Worm (Caenorhabditis elegans): ENCODE data around the gene rcat-1.

Gene rcat-1

DNA sequence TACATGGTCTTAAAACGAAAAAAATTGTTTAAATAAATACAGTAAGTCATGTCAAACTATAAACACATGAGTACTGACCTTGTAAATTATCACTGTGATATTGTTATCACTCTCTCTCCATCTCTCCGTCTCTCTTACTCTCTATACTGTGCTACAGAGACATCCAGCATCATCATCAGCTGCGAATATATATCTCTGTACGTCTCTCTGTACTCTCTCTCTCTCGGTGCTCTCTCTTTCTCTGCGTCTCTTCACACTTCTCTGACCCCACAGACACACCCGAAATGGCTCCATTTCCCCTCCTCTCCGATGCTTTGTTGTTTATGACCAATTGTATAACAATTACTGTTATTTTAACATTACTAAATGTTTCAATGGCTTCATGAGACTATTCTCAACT lies 44.6 kb downstream of the rcat-1 start:
- no peak for TF ChIP-seq nhr-77 (tag; optimal IDR thresholded peaks at IDR 0.05)
- TF ChIP-seq skn-1 (tag; optimal IDR thresholded peaks at IDR 0.05), result peak; percentile 15
- peak; percentile 23 for TF ChIP-seq egl-5 (tag; optimal IDR thresholded peaks at IDR 0.05)
- TF ChIP-seq jun-1 (tag; optimal IDR thresholded peaks at IDR 0.05), result peak; percentile 51
- TF ChIP-seq unc-39 (tag; optimal IDR thresholded peaks at IDR 0.05), result no peak
- peak; percentile 2 for TF ChIP-seq R02D3.7 (tag; optimal IDR thresholded peaks at IDR 0.05)
- peak; percentile 55 for TF ChIP-seq pha-4 (tag; optimal IDR thresholded peaks at IDR 0.05)
- TF ChIP-seq nfya-1 (tag; optimal IDR thresholded peaks at IDR 0.05; ENCODE audit: insufficient read depth), result peak; percentile 33
- TF ChIP-seq zag-1 (tag; optimal IDR thresholded peaks at IDR 0.05), result no peak
- no peak for TF ChIP-seq ama-1 (optimal IDR thresholded peaks at IDR 0.05)
- peak; percentile 47 for TF ChIP-seq ceh-28 (tag; optimal IDR thresholded peaks at IDR 0.05)
- no peak for TF ChIP-seq nhr-12 (tag; optimal IDR thresholded peaks at IDR 0.05)
- peak; percentile 90 for TF ChIP-seq pqm-1 (tag; optimal IDR thresholded peaks at IDR 0.05)
- no peak for TF ChIP-seq fkh-2 (tag; optimal IDR thresholded peaks at IDR 0.05)
- peak; percentile 42 for TF ChIP-seq nhr-23 (tag; optimal IDR thresholded peaks at IDR 0.05)
- peak; percentile 86 for TF ChIP-seq elt-2 (tag; optimal IDR thresholded peaks at IDR 0.05)
- peak; percentile 76 for TF ChIP-seq hmg-11 (tag; optimal IDR thresholded peaks at IDR 0.05)
- no peak for TF ChIP-seq ZK546.5 (tag; optimal IDR thresholded peaks at IDR 0.05)

DNA sequence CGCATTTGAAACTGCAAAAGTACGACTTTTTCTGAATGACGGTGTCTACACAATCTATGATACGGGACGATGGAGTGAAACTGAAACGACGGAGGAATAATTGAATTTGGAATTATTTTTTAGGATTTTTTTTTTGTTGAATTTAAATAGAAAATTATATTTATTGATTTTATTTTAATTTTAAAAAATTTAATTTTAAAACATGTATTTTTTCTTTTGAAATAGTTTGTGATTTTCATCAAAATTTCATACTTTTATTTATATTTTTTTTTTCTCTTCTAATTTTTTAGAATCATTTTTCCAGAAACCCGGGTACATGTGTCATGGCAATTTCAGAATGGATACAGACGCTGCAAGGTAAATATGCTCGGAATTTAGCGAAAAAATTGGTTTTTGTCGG lies 47.3 kb downstream of the rcat-1 start, which contains the start of gene Y38C1AA.1:
TSS of gene Y38C1AA.1 (plus strand) at position 301 of the 400 bp plus-strand sequence.
- TF ChIP-seq pqm-1 (tag; optimal IDR thresholded peaks at IDR 0.05), result no peak
- TF ChIP-seq nhr-28 (tag; optimal IDR thresholded peaks at IDR 0.05), result no peak
- no peak for TF ChIP-seq ztf-11 (tag; optimal IDR thresholded peaks at IDR 0.05)
- TF ChIP-seq ZK546.5 (tag; optimal IDR thresholded peaks at IDR 0.05), result no peak
- no peak for TF ChIP-seq mdl-1 (tag; optimal IDR thresholded peaks at IDR 0.05)
- TF ChIP-seq elt-1 (tag; optimal IDR thresholded peaks at IDR 0.05), result no peak
- no peak for TF ChIP-seq ama-1 (optimal IDR thresholded peaks at IDR 0.05)
- TF ChIP-seq R02D3.7 (tag; optimal IDR thresholded peaks at IDR 0.05), result no peak
- TF ChIP-seq mml-1 (tag; optimal IDR thresholded peaks at IDR 0.05), result no peak
- TF ChIP-seq nhr-11 (tag; optimal IDR thresholded peaks at IDR 0.05), result no peak

DNA sequence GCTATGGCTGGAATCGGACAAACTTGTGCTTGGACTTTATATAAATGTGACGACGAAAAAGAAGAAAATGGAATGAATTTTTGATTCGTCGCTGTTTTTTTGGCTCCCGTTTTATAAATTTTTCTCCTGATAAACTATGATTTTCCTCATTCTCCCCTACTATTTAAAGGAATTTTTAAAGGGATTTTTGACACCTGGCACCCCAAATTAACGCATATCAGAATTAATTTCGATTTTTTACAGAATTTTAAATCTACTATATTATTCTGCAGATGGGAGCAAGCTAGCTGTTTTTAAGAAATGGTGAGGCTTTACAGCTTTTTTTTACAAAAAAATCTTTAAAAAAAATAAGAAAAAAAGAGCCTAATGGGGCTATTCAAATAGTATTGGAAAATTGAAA lies 50.2 kb downstream of the rcat-1 start, which contains the start of gene coa-1:
TSS of gene coa-1 (plus strand) at position 301 of the 400 bp plus-strand sequence.
- TF ChIP-seq fos-1 (tag; optimal IDR thresholded peaks at IDR 0.05), result no peak
